Worm (Caenorhabditis elegans): ENCODE measurements around the gene srg-59.

DNA sequence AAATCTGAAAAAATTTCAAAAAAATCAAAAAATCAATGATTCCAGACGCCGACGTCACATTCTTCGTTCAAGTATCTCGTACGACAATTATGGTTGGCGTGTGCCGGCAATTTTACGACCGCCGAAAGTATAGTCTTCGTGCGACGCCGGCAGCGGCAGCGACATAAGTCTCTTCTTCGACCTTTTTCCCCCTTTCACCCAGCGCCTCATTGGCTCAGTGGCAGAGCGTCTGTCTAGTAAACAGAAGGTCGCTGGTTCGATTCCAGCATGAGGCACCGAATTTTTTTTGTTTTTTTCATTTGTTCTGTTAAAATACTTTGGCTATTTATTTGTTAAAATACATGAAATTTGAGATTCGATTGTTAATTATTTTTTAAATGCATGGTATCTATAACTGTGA is 51.3 kb downstream of the srg-59 start:
- TF ChIP-seq cog-1 (tag; optimal IDR thresholded peaks at IDR 0.05) (no peak), med-1 (GFP tag; optimal IDR thresholded peaks at IDR 0.05; ENCODE audit: insufficient read depth) (peak; percentile 45), flt-1 (GFP tag; IDR thresholded peaks at IDR 0.05) (peak; percentile 86), ztf-29 (GFP tag; IDR thresholded peaks at IDR 0.05) (no peak), klf-2 (GFP tag; conservative IDR thresholded peaks at IDR 0.05) (0 out of 2 replicates have a peak, but pooled peaks have one; percentile 25), T22C8.4 (GFP tag; IDR thresholded peaks at IDR 0.05) (no peak), ztf-23 (GFP tag; IDR thresholded peaks at IDR 0.05) (peak; percentile 85)
